Fruit fly (Drosophila melanogaster) whole organism, prepupa: ENCODE measurements around the gene CG44000.

Experiments
- Hr39 ChIP-seq: fragments of 200-800 bp; sonication (Bioruptor generic); optimal IDR thresholded peaks from 2 replicates; lab custom pipeline; 2016; ENCODE audit warnings: missing biosample characterization, missing genetic modification characterization
- OdsH ChIP-seq: fragments of 200-800 bp; sonication (Bioruptor generic); optimal IDR thresholded peaks from 3 replicates; lab custom pipeline; 2016; ENCODE audit warnings: missing biosample characterization, missing genetic modification characterization
- dac ChIP-seq: fragments of 200-800 bp; sonication (Bioruptor generic); optimal IDR thresholded peaks from 2 replicates; lab custom pipeline; 2017; ENCODE audit warnings: missing biosample characterization, mild to moderate bottlenecking, missing genetic modification characterization
- eg ChIP-seq: fragments of 200-800 bp; sonication (Bioruptor generic); IDR thresholded peaks from 3 replicates; pipeline ENCODE4 v1.3.6; 2022; ENCODE audit warnings: missing biosample characterization, missing genetic modification characterization

- no peak for TF ChIP-seq OdsH (GFP tag; lab: Kevin White, UChicago)
- TF ChIP-seq Hr39 (GFP tag; lab: Kevin White, UChicago), result no peak
- no peak for TF ChIP-seq eg (GFP tag; lab: Robert Waterston, UW)
- no peak for TF ChIP-seq dac (GFP tag; lab: Kevin White, UChicago)
These were observed 29.3 kb downstream of the CG44000 start for dm6 chr2L:5072357-5072756.
